Fruit fly (Drosophila melanogaster) whole organism, embryonic: ENCODE results near the gene CG7530.
A peak's percentile ranks its signal among the peaks of the same experiment; 100 is the strongest.

Experiments used
- CG18476 ChIP-seq: fragments of 200-800 bp; sonication (Bioruptor generic); optimal IDR thresholded peaks from 2 replicates; lab custom pipeline; 2016; ENCODE audit warnings: missing biosample characterization, mild to moderate bottlenecking, missing genetic modification characterization
- CG4360 ChIP-seq: fragments of 200-800 bp; sonication (Bioruptor generic); IDR thresholded peaks from 2 replicates; pipeline ENCODE4 v1.3.6; 2022; ENCODE audit warnings: missing biosample characterization, missing genetic modification characterization
- crc ChIP-seq: fragments of 200-800 bp; sonication (Bioruptor generic); optimal IDR thresholded peaks from 2 replicates; lab custom pipeline; 2016; ENCODE audit warnings: missing biosample characterization, missing genetic modification characterization

- TF ChIP-seq CG4360 (GFP tag; lab: Robert Waterston, UW) (0 out of 2 replicates have a peak, but pooled peaks have one; percentile 40), CG18476 (GFP tag; lab: Kevin White, UChicago) (no peak), crc (GFP tag; lab: Kevin White, UChicago) (peak; percentile 36)
Measured at dm6 chr3R:14740658-14741191, 9.4 kb upstream of the CG7530 start.
